Worm (Caenorhabditis elegans): ENCODE results near the gene Y37H2A.14.

Y37H2A.14 gene

DNA sequence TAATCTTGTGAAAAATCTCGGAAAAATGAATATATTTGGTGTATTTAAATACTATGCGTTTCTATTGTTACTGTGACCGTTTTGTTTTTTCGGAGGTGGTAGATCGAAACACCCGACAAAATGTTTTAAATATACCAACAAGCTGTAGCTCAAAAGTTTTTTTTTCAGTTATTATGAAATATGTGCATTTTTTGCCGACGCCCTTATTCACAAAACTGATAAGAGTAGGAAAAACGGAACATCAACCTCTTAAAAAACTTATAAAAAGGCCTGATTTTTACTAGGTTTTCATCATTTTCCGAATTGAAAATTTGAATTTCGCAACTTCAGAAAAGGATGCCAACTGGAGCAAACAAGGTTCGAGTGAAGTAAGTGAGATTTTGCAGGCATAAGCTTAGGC lies at the start of gene Y37H2A.14:
TSS of gene Y37H2A.14 (plus strand) at position 301 of the 400 bp plus-strand sequence.
- TF ChIP-seq nfya-1 (tag; optimal IDR thresholded peaks at IDR 0.05; ENCODE audit: insufficient read depth) (no peak), fos-1 (tag; optimal IDR thresholded peaks at IDR 0.05) (no peak), mml-1 (tag; optimal IDR thresholded peaks at IDR 0.05) (no peak), egl-5 (tag; optimal IDR thresholded peaks at IDR 0.05) (no peak), pha-4 (tag; optimal IDR thresholded peaks at IDR 0.05) (no peak)

DNA sequence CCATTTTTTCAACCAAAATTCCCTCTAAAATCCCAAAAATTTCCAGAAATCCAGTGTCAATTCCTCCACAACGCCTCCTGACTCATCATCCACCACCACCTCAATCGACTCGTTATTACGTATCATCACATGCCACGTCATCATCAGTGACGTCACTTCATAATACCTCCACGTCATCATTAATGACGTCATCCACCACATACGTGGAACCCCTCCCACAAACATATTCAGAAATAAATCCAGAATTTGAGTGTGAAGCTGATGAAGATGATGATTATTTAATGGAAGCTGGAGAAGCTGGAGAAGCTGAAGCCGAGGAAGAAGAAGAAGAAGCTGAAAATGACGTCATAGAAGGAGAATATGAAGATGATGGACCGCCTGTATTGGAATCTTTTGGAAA lies 49.6 kb upstream of the Y37H2A.14 start:
- TF ChIP-seq unc-39 (tag; optimal IDR thresholded peaks at IDR 0.05) (no peak), elt-1 (tag; optimal IDR thresholded peaks at IDR 0.05) (no peak), R02D3.7 (tag; optimal IDR thresholded peaks at IDR 0.05) (no peak), nfya-1 (tag; optimal IDR thresholded peaks at IDR 0.05; ENCODE audit: insufficient read depth) (no peak), eor-1 (tag; optimal IDR thresholded peaks at IDR 0.05) (no peak), elt-2 (tag; optimal IDR thresholded peaks at IDR 0.05) (no peak), egl-27 (tag; optimal IDR thresholded peaks at IDR 0.05) (no peak), snpc-4 (tag; optimal IDR thresholded peaks at IDR 0.05) (no peak), nhr-25 (tag; optimal IDR thresholded peaks at IDR 0.05) (no peak), tbx-2 (tag; optimal IDR thresholded peaks at IDR 0.05) (no peak), pqm-1 (tag; optimal IDR thresholded peaks at IDR 0.05) (no peak), unc-62 (GFP tag; optimal IDR thresholded peaks at IDR 0.05) (no peak), skn-1 (tag; optimal IDR thresholded peaks at IDR 0.05) (no peak), fos-1 (tag; optimal IDR thresholded peaks at IDR 0.05) (no peak), nhr-77 (tag; optimal IDR thresholded peaks at IDR 0.05) (no peak), lin-15B (tag; optimal IDR thresholded peaks at IDR 0.05) (no peak)

DNA sequence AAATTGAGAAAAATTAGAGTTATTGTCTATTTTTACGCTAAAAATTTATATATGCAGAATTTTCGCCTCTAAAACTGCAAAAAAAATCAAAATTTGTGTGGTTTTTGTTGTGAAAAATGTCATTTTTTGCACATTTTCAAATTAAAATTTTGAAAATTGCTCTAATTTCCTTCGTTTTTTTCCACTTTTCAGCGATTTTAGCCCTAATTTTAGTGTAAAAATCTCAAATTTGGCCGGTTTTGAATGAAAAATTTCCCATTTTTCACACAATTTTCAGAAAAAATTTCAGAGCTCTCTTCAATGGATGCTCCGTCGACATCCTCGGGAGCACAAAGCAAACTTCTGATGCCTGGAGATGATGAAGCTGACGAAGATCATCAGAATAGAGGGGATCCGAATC lies 45.2 kb upstream of the Y37H2A.14 start, which contains the start of gene par-4:
TSS of gene par-4 (plus strand) at position 301 of the 400 bp plus-strand sequence.
- TF ChIP-seq ceh-28 (tag; optimal IDR thresholded peaks at IDR 0.05): no peak
- TF ChIP-seq fos-1 (tag; optimal IDR thresholded peaks at IDR 0.05): no peak
- TF ChIP-seq nhr-43 (tag; optimal IDR thresholded peaks at IDR 0.05; ENCODE audit: poor library complexity, severe bottlenecking): no peak
- TF ChIP-seq egl-27 (tag; optimal IDR thresholded peaks at IDR 0.05): no peak

DNA sequence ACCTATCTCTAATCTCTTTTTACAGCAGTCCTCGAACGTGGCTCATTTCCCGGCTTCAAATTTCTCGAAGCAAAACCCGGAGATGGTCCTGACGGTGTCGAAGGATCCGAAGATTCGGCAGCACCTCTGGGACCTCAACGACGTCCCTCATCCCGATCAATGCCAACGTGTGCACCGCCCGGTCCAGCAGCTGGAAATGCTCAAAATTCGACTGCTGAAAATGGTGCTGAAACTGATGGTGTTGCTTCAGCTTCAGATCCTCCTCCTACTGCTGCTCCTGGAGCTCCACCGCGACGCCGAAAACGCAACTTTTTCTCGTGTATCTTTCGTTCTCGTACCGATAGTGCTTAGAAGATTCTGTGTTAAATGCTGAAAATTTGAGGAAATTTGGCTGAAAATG lies 37.5 kb upstream of the Y37H2A.14 start:
- TF ChIP-seq nhr-12 (tag; optimal IDR thresholded peaks at IDR 0.05) (no peak), lin-39 (tag; optimal IDR thresholded peaks at IDR 0.05) (no peak), zag-1 (tag; optimal IDR thresholded peaks at IDR 0.05) (no peak), nhr-23 (tag; optimal IDR thresholded peaks at IDR 0.05) (no peak), skn-1 (tag; optimal IDR thresholded peaks at IDR 0.05) (no peak), snpc-4 (tag; optimal IDR thresholded peaks at IDR 0.05) (no peak), pqm-1 (tag; optimal IDR thresholded peaks at IDR 0.05) (no peak), ceh-16 (tag; optimal IDR thresholded peaks at IDR 0.05) (no peak), hmg-11 (tag; optimal IDR thresholded peaks at IDR 0.05) (no peak), ztf-11 (tag; optimal IDR thresholded peaks at IDR 0.05) (no peak), ama-1 (optimal IDR thresholded peaks at IDR 0.05) (no peak), fos-1 (tag; optimal IDR thresholded peaks at IDR 0.05) (no peak), ceh-28 (tag; optimal IDR thresholded peaks at IDR 0.05) (no peak), elt-3 (tag; optimal IDR thresholded peaks at IDR 0.05) (no peak), tbx-2 (tag; optimal IDR thresholded peaks at IDR 0.05) (no peak), egl-5 (tag; optimal IDR thresholded peaks at IDR 0.05) (no peak), fkh-10 (GFP tag; optimal IDR thresholded peaks at IDR 0.05) (no peak), mdl-1 (tag; optimal IDR thresholded peaks at IDR 0.05) (no peak), nhr-11 (tag; optimal IDR thresholded peaks at IDR 0.05) (no peak), elt-1 (tag; optimal IDR thresholded peaks at IDR 0.05) (no peak)

DNA sequence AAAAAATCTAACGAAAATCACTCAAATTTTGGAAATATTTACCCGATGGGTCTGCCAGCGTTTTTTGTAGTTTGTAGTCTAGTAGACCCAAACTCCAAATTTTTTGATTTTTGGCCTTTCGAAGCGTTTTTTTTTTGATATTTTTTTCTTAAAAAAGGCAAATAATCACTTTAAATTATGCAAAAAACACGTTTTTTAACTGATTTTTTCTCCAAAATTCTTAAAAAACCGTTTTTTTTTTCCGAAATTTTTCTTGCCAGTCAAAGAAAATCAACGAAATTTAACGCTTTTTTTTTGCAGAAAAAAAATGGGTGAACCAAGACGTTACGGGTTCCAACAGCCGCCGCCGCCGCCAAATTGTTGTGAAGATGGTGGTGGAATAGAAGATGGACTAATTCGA lies 35.6 kb upstream of the Y37H2A.14 start, which contains the start of gene Y37H2A.1:
TSS of gene Y37H2A.1 (plus strand) at position 301 of the 400 bp plus-strand sequence.
- no peak for TF ChIP-seq hmg-11 (tag; optimal IDR thresholded peaks at IDR 0.05)
- no peak for TF ChIP-seq mdl-1 (tag; optimal IDR thresholded peaks at IDR 0.05)
- TF ChIP-seq sea-2 (GFP tag; optimal IDR thresholded peaks at IDR 0.05): no peak
- TF ChIP-seq snpc-4 (tag; optimal IDR thresholded peaks at IDR 0.05): no peak
- no peak for TF ChIP-seq pha-4 (tag; optimal IDR thresholded peaks at IDR 0.05)
- no peak for TF ChIP-seq nhr-237 (tag; optimal IDR thresholded peaks at IDR 0.05)
- no peak for TF ChIP-seq egl-27 (tag; optimal IDR thresholded peaks at IDR 0.05)
- TF ChIP-seq fos-1 (tag; optimal IDR thresholded peaks at IDR 0.05): no peak
- no peak for TF ChIP-seq elt-3 (tag; optimal IDR thresholded peaks at IDR 0.05)
- TF ChIP-seq lsy-12 (tag; optimal IDR thresholded peaks at IDR 0.05): no peak
